Worm (Caenorhabditis elegans): ENCODE results near the gene C46F11.6.

DNA sequence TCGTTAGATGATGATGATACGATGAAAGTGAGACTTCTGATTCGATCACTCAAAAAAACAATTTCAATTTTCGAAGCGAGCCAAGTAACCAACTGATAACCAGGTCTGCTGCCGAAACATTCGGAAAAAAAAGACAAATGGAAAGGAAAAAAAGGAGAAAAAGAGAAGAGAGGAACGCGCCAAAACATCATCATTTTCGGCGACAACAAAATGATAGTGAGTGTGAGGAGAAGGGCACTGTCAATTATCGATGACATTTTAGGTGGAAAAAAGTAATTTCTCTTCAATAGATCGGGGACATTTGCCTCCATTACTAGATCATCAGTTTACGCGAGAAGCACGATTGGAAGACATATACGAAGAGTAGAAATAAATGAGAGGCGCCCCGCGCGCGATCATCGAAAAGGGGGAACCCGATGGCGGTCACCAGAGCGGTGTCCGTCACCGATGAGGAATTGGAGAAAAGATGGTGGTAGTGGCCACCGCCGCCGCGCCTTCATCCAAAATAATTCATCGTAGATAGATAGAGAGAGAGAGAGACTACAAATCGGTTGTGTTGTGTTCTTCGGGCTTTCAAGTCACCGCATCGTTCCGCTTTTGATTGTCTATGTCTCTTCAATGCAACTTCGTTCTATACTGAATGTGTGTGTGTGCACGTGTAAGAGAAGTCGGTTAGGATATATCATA is 48.9 kb downstream of the C46F11.6 start:
- TF ChIP-seq skn-1 (tag; optimal IDR thresholded peaks at IDR 0.05) (no peak), dpl-1 (GFP tag; optimal IDR thresholded peaks at IDR 0.05) (no peak), efl-1 (optimal IDR thresholded peaks at IDR 0.05) (no peak), efl-1 (GFP tag; optimal IDR thresholded peaks at IDR 0.05 in 1 of 2) (peak in 1 of 2 experiments; percentile 27), irx-1 (tag; optimal IDR thresholded peaks at IDR 0.05) (no peak), lsy-2 (tag; optimal IDR thresholded peaks at IDR 0.05) (no peak), unc-86 (tag; optimal IDR thresholded peaks at IDR 0.05) (no peak), unc-130 (tag; optimal IDR thresholded peaks at IDR 0.05) (no peak)

All from whole organism, L1 larva.